Fruit fly (Drosophila melanogaster): ENCODE results near the gene CG3061.

Gene CG3061

DNA sequence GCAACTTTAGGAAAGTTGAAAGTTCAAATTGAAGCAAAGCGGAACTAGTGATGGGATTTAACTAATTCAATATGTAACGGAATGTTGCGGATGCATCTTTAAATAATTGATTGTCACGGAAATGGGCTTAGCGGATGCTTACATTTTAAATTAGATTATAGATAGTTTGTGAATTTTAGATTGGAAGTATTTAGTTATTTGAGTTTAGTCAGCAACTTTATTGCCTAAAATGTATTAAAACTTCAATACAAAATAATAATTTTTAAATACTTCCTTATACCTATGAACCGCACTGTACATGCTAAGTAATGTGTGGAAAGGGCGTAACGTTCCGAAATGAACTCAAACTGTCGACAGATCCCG is 25.3 kb upstream of the CG3061 start (continued):
- TF ChIP-seq CG18599 (GFP tag; optimal IDR thresholded peaks at IDR 0.05) (peak; percentile 30), CG6813 (GFP tag; optimal IDR thresholded peaks at IDR 0.05) (no peak), stc (GFP tag; IDR thresholded peaks at IDR 0.05) (no peak), sens (GFP tag) (peak; percentile 53), sd (tag; optimal IDR thresholded peaks at IDR 0.05) (no peak), CkIIα-i1 (GFP tag; IDR thresholded peaks at IDR 0.05) (no peak), HLH3B (GFP tag; IDR thresholded peaks at IDR 0.05) (no peak), eyg (GFP tag; optimal IDR thresholded peaks at IDR 0.05) (no peak), CG11504 (tag; optimal IDR thresholded peaks at IDR 0.05) (peak; percentile 11), CG17829 (tag; optimal IDR thresholded peaks at IDR 0.05) (no peak), CG12942 (GFP tag; optimal IDR thresholded peaks at IDR 0.05) (no peak), bigmax (GFP tag; optimal IDR thresholded peaks at IDR 0.05) (no peak), seq (GFP tag; IDR thresholded peaks at IDR 0.05) (no peak), nom (GFP tag; optimal IDR thresholded peaks at IDR 0.05) (peak; percentile 63), unpg (GFP tag; optimal IDR thresholded peaks at IDR 0.05) (no peak), p53 (GFP tag; optimal IDR thresholded peaks at IDR 0.05) (no peak), dmrt99B (tag; optimal IDR thresholded peaks at IDR 0.05) (peak; percentile 19), dpn (GFP tag; optimal IDR thresholded peaks at IDR 0.05) (no peak), crp (GFP tag; optimal IDR thresholded peaks at IDR 0.05) (no peak), onecut (GFP tag; IDR thresholded peaks at IDR 0.05) (no peak), Med (GFP tag) (peak; percentile 51), CG4707 (GFP tag; optimal IDR thresholded peaks at IDR 0.05) (no peak), Hr51 (GFP tag; optimal IDR thresholded peaks at IDR 0.05) (peak in 1 of 2 experiments; percentile 14), Fer1 (GFP tag; optimal IDR thresholded peaks at IDR 0.05) (peak; percentile 38), CG11695 (GFP tag; IDR thresholded peaks at IDR 0.05) (0 out of 3 replicates have a peak, but pooled peaks have one; percentile 32), CG2120 (GFP tag; optimal IDR thresholded peaks at IDR 0.05) (no peak), Poxn (GFP tag; IDR thresholded peaks at IDR 0.05) (no peak), fd96Cb (tag; optimal IDR thresholded peaks at IDR 0.05) (no peak)

DNA sequence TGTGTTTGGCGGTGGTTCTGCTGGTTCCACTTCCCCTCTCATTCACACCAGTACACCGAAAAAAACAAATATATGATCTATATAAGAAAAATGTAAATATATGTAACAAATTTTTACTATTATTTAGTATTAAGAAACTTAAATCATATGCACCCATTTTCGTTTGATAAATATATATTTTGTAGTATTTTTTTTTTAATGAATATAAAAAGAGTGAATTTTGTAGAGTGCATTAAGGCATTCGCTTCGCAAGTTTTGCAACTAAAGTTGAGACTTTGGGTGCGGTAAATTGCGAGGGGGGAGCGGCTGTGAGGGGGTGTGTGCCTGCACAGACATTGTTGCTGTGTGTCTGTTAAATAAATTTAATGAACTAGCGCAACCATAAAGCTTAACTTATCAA is 24.6 kb upstream of the CG3061 start:
- no peak for TF ChIP-seq Nf-YC (tag; optimal IDR thresholded peaks at IDR 0.05)
- peak; percentile 16 for TF ChIP-seq CG2678 (tag; optimal IDR thresholded peaks at IDR 0.05)
- peak; percentile 5 for TF ChIP-seq Oli (tag; optimal IDR thresholded peaks at IDR 0.05)
- TF ChIP-seq bsh (GFP tag; optimal IDR thresholded peaks at IDR 0.05): peak in 1 of 2 experiments; percentile 9
- TF ChIP-seq Nf-YA (GFP tag; IDR thresholded peaks at IDR 0.05): peak; percentile 41; the same call in 1 of the 2 replicates
- TF ChIP-seq HLH54F (GFP tag; optimal IDR thresholded peaks at IDR 0.05): no peak
- TF ChIP-seq crol (GFP tag; IDR thresholded peaks at IDR 0.05): 0 out of 2 replicates have a peak, but pooled peaks have one; percentile 7
- TF ChIP-seq jing (GFP tag; optimal IDR thresholded peaks at IDR 0.05): no peak
- no peak for TF ChIP-seq CG11723 (GFP tag; optimal IDR thresholded peaks at IDR 0.05)
- peak; percentile 20 for TF ChIP-seq CG1233 (GFP tag; optimal IDR thresholded peaks at IDR 0.05)
- TF ChIP-seq ind (GFP tag; optimal IDR thresholded peaks at IDR 0.05): peak; percentile 10
- no peak for TF ChIP-seq tio (GFP tag; optimal IDR thresholded peaks at IDR 0.05)
- no peak for TF ChIP-seq CG12071 (GFP tag; optimal IDR thresholded peaks at IDR 0.05)
- no peak for TF ChIP-seq dati (GFP tag; IDR thresholded peaks at IDR 0.05)
- TF ChIP-seq Poxn (GFP tag; IDR thresholded peaks at IDR 0.05): no peak
- no peak for TF ChIP-seq gfzf (GFP tag; optimal IDR thresholded peaks at IDR 0.05)
- no peak for TF ChIP-seq kni (GFP tag; optimal IDR thresholded peaks at IDR 0.05)
- TF ChIP-seq phol (tag; optimal IDR thresholded peaks at IDR 0.05): peak; percentile 14
- TF ChIP-seq Dip3 (GFP tag; optimal IDR thresholded peaks at IDR 0.05): no peak
- TF ChIP-seq insv (GFP tag; optimal IDR thresholded peaks at IDR 0.05): no peak
- TF ChIP-seq chinmo (GFP tag; IDR thresholded peaks at IDR 0.05; ENCODE audit: partially characterized antibody): no peak
- TF ChIP-seq CG14441 (GFP tag; IDR thresholded peaks at IDR 0.05): 0 out of 2 replicates have a peak, but pooled peaks have one; percentile 9
- no peak for TF ChIP-seq Nf-YB (GFP tag; optimal IDR thresholded peaks at IDR 0.05)
- no peak for TF ChIP-seq D (optimal IDR thresholded peaks at IDR 0.05)
- TF ChIP-seq D (GFP tag; optimal IDR thresholded peaks at IDR 0.05): peak; percentile 48
